Fruit fly (Drosophila melanogaster): Measurements from ENCODE around the gene CG10621.

Gene CG10621

dm6 chr2L:18954255-18954715 lies at the start of gene CG10621:
CG10621 (minus strand) TSS chr2L:18954431.
- no peak for TF ChIP-seq bab1 (GFP tag; optimal IDR thresholded peaks at IDR 0.05)
- TF ChIP-seq CG1620 (GFP tag; optimal IDR thresholded peaks at IDR 0.05) = no peak
- TF ChIP-seq Clk (GFP tag; optimal IDR thresholded peaks at IDR 0.05) = peak; percentile 5
- no peak for TF ChIP-seq toe (GFP tag; optimal IDR thresholded peaks at IDR 0.05)
- TF ChIP-seq CG33017 (tag; optimal IDR thresholded peaks at IDR 0.05) = peak; percentile 37
- TF ChIP-seq Crg-1 (GFP tag; optimal IDR thresholded peaks at IDR 0.05) = no peak
- peak; percentile 85 for TF ChIP-seq cic (GFP tag; optimal IDR thresholded peaks at IDR 0.05)
- peak; percentile 40 for TF ChIP-seq tj (GFP tag; optimal IDR thresholded peaks at IDR 0.05)
- TF ChIP-seq CG7101 (tag; optimal IDR thresholded peaks at IDR 0.05) = no peak
- peak; percentile 67 for TF ChIP-seq Mnt (GFP tag; optimal IDR thresholded peaks at IDR 0.05)
- peak; percentile 41 for TF ChIP-seq CG12768 (GFP tag; optimal IDR thresholded peaks at IDR 0.05)
- TF ChIP-seq Hr96 (GFP tag; optimal IDR thresholded peaks at IDR 0.05) = no peak
- TF ChIP-seq pad (GFP tag; optimal IDR thresholded peaks at IDR 0.05) = no peak
- TF ChIP-seq CG14711 (tag; optimal IDR thresholded peaks at IDR 0.05) = no peak
- TF ChIP-seq CG5204 (GFP tag; optimal IDR thresholded peaks at IDR 0.05) = no peak
- TF ChIP-seq cnc (optimal IDR thresholded peaks at IDR 0.05) = no peak
- no peak for TF ChIP-seq CG11617 (GFP tag; optimal IDR thresholded peaks at IDR 0.05)
- TF ChIP-seq ovo (GFP tag; optimal IDR thresholded peaks at IDR 0.05) = no peak
- no peak for TF ChIP-seq CG7045 (GFP tag; optimal IDR thresholded peaks at IDR 0.05)
- peak; percentile 92 for TF ChIP-seq kay (GFP tag; ENCODE audit: borderline replicate concordance)

dm6 chr2L:19002959-19003371 lies 48.7 kb upstream of the CG10621 start, which contains the start of gene CG31793:
CG31793 (plus strand) TSS chr2L:19003367.
- TF ChIP-seq CG14711 (tag; optimal IDR thresholded peaks at IDR 0.05) = peak; percentile 68
- TF ChIP-seq toe (GFP tag; optimal IDR thresholded peaks at IDR 0.05) = peak; percentile 18
- peak; percentile 89 for TF ChIP-seq cic (GFP tag; optimal IDR thresholded peaks at IDR 0.05)
- peak; percentile 56 for TF ChIP-seq CG33017 (tag; optimal IDR thresholded peaks at IDR 0.05)
- peak; percentile 23 for TF ChIP-seq pad (GFP tag; optimal IDR thresholded peaks at IDR 0.05)
- no peak for TF ChIP-seq cnc (optimal IDR thresholded peaks at IDR 0.05)
- TF ChIP-seq CG7101 (tag; optimal IDR thresholded peaks at IDR 0.05) = peak; percentile 85
- TF ChIP-seq Crg-1 (GFP tag; optimal IDR thresholded peaks at IDR 0.05) = peak; percentile 55
- TF ChIP-seq tj (GFP tag; optimal IDR thresholded peaks at IDR 0.05) = no peak
- TF ChIP-seq ovo (GFP tag; optimal IDR thresholded peaks at IDR 0.05) = peak; percentile 61
- TF ChIP-seq CG12768 (GFP tag; optimal IDR thresholded peaks at IDR 0.05) = no peak
- TF ChIP-seq CG5204 (GFP tag; optimal IDR thresholded peaks at IDR 0.05) = peak; percentile 12
- peak; percentile 79 for TF ChIP-seq CG11617 (GFP tag; optimal IDR thresholded peaks at IDR 0.05)
- TF ChIP-seq bab1 (GFP tag; optimal IDR thresholded peaks at IDR 0.05) = peak; percentile 84
- TF ChIP-seq CG7045 (GFP tag; optimal IDR thresholded peaks at IDR 0.05) = peak; percentile 47
- no peak for TF ChIP-seq kay (GFP tag; ENCODE audit: borderline replicate concordance)

DNA sequence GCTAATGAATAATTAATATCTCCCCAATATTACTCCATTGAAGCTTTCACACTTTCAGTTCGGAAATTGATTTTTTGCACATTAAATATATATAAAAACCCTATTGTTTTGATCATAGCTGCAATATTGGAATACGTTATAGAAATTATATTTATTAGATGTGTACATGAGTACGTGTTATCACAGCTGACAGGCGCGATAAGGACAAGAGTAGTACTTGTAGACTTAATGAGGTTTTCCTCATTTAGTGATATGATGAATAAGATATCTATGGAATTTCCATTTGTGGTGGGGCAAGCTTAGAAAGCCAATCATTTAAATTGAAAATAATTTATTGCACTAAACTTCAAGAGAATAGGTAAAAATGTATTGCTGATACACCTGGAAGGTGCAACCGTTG lies 48.2 kb upstream of the CG10621 start:
- TF ChIP-seq tj (GFP tag; optimal IDR thresholded peaks at IDR 0.05) = no peak
- TF ChIP-seq cic (GFP tag; optimal IDR thresholded peaks at IDR 0.05) = no peak
- no peak for TF ChIP-seq CG33017 (tag; optimal IDR thresholded peaks at IDR 0.05)
- TF ChIP-seq CG11617 (GFP tag; optimal IDR thresholded peaks at IDR 0.05) = no peak
- TF ChIP-seq pad (GFP tag; optimal IDR thresholded peaks at IDR 0.05) = no peak
- no peak for TF ChIP-seq Clk (GFP tag; optimal IDR thresholded peaks at IDR 0.05)
- TF ChIP-seq Mnt (GFP tag; optimal IDR thresholded peaks at IDR 0.05) = no peak
- TF ChIP-seq Crg-1 (GFP tag; optimal IDR thresholded peaks at IDR 0.05) = no peak
- TF ChIP-seq kay (GFP tag; ENCODE audit: borderline replicate concordance) = no peak
- no peak for TF ChIP-seq ovo (GFP tag; optimal IDR thresholded peaks at IDR 0.05)
- TF ChIP-seq CG1620 (GFP tag; optimal IDR thresholded peaks at IDR 0.05) = no peak
- no peak for TF ChIP-seq CG5204 (GFP tag; optimal IDR thresholded peaks at IDR 0.05)
- TF ChIP-seq toe (GFP tag; optimal IDR thresholded peaks at IDR 0.05) = no peak
- no peak for TF ChIP-seq Hr96 (GFP tag; optimal IDR thresholded peaks at IDR 0.05)
- TF ChIP-seq bab1 (GFP tag; optimal IDR thresholded peaks at IDR 0.05) = no peak
- TF ChIP-seq CG7045 (GFP tag; optimal IDR thresholded peaks at IDR 0.05) = no peak
- no peak for TF ChIP-seq CG12768 (GFP tag; optimal IDR thresholded peaks at IDR 0.05)
- TF ChIP-seq CG7101 (tag; optimal IDR thresholded peaks at IDR 0.05) = no peak
- TF ChIP-seq cnc (optimal IDR thresholded peaks at IDR 0.05) = no peak

- no peak for TF ChIP-seq Hr96 (GFP tag; optimal IDR thresholded peaks at IDR 0.05)
- TF ChIP-seq Crg-1 (GFP tag; optimal IDR thresholded peaks at IDR 0.05) = no peak
- no peak for TF ChIP-seq CG33017 (tag; optimal IDR thresholded peaks at IDR 0.05)
- no peak for TF ChIP-seq kay (GFP tag; ENCODE audit: borderline replicate concordance)
- TF ChIP-seq CG12768 (GFP tag; optimal IDR thresholded peaks at IDR 0.05) = no peak
- TF ChIP-seq CG14711 (tag; optimal IDR thresholded peaks at IDR 0.05) = no peak
- no peak for TF ChIP-seq CG7101 (tag; optimal IDR thresholded peaks at IDR 0.05)
- no peak for TF ChIP-seq CG11617 (GFP tag; optimal IDR thresholded peaks at IDR 0.05)
- no peak for TF ChIP-seq ovo (GFP tag; optimal IDR thresholded peaks at IDR 0.05)
- no peak for TF ChIP-seq CG5204 (GFP tag; optimal IDR thresholded peaks at IDR 0.05)
- TF ChIP-seq CG1620 (GFP tag; optimal IDR thresholded peaks at IDR 0.05) = no peak
- no peak for TF ChIP-seq bab1 (GFP tag; optimal IDR thresholded peaks at IDR 0.05)
- no peak for TF ChIP-seq tj (GFP tag; optimal IDR thresholded peaks at IDR 0.05)
- no peak for TF ChIP-seq cic (GFP tag; optimal IDR thresholded peaks at IDR 0.05)
- TF ChIP-seq Mnt (GFP tag; optimal IDR thresholded peaks at IDR 0.05) = no peak
Observed at dm6 chr2L:18997148-18997547, 42.9 kb upstream of the CG10621 start, which contains the start of gene CG31792. CG31792 (plus strand) TSS chr2L:18997448.

DNA sequence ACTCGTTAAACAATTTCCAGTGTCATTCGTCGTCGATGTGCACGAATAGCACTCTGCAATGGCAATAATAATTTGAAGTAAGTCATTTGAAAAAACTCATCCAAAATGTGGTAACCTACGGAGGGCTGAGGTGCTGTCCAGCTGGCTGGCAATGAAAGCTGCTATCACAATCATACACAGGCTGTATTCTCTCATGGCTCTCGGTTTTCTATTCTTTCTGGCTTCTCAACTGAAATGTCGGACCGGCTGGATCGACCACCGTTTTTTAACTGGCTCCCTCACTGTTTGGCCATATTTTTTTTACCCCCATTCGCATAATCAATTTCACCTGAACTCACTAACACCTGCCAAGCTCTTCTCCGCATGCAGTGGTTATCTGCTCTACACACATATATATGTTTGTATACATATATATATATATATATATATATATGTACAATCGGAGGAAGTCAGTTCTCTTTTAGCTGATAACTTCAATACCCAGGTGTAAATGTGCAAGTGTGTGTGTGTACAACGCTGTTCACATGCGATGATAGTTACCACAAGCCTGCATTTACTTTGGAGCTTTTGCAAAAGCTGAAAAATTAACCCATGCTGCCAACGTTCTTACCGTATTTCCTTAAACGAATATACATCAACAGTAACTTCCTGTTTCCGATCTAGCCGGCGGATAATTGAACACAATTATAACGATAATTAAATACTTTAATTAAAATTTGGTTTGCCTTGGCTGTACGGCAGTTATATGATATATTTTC lies 41.6 kb upstream of the CG10621 start, which contains the start of gene CG10650:
Gene CG10650, minus strand, starts transcription at position 275 of the 758 bp plus-strand sequence.
- peak; percentile 79 for TF ChIP-seq cic (GFP tag; optimal IDR thresholded peaks at IDR 0.05)
- TF ChIP-seq Mnt (GFP tag; optimal IDR thresholded peaks at IDR 0.05) = peak; percentile 48
- TF ChIP-seq kay (GFP tag; ENCODE audit: borderline replicate concordance) = peak; percentile 92
- no peak for TF ChIP-seq CG7101 (tag; optimal IDR thresholded peaks at IDR 0.05)
